Fruit fly (Drosophila melanogaster) whole organism: ENCODE measurements around the gene Ppm1.

ENCODE experiments used
- CG8478 ChIP-seq: fragments of >200 bp; optimal IDR thresholded peaks from 2 replicates; lab custom pipeline; 2018; ENCODE audit warnings: inconsistent platforms
- Dll ChIP-seq: fragments of >200 bp; optimal IDR thresholded peaks from 2 replicates; lab custom pipeline; 2017
- EcR ChIP-seq, 2 experiments: fragments of >200 bp; optimal IDR thresholded peaks; 2 replicates each; lab custom pipeline; 2017; ENCODE audit warnings: missing biosample characterization in 2 of 2, missing genetic modification characterization in 2 of 2, missing genetic modification reagents in 2 of 2
- pan ChIP-seq: fragments of >200 bp; optimal IDR thresholded peaks from 2 replicates; lab custom pipeline; 2017
- psq ChIP-seq: fragments of >200 bp; optimal IDR thresholded peaks from 2 replicates; lab custom pipeline; 2017
- usp ChIP-seq: fragments of >200 bp; optimal IDR thresholded peaks from 2 replicates; lab custom pipeline; 2017; ENCODE audit warnings: missing biosample characterization, missing genetic modification characterization, mixed read lengths

dm6 chr3L:614751-615424 is 33.8 kb downstream of the Ppm1 start:
- no peak for TF ChIP-seq CG8478 (lab: Kevin White, UChicago)
- no peak for TF ChIP-seq psq (lab: Kevin White, UChicago)
- TF ChIP-seq pan (lab: Kevin White, UChicago) = no peak
- no peak for TF ChIP-seq Dll (lab: Kevin White, UChicago)
- TF ChIP-seq EcR (GFP tag; optimal IDR thresholded peaks at IDR 0.05; lab: Kevin White, UChicago) = no peak
- no peak for TF ChIP-seq usp (GFP tag; lab: Kevin White, UChicago)
